Worm (Caenorhabditis elegans) whole organism, L3 larva: ENCODE data around the gene cgt-1.

Experiments
- R02D3.7 ChIP-seq: fragments of 150-350 bp; optimal IDR thresholded peaks from 2 replicates; lab custom pipeline; 2014; ENCODE audit warnings: missing biosample characterization, missing genetic modification characterization
- ZK546.5 ChIP-seq: sonication (generic microtip); optimal IDR thresholded peaks from 2 replicates; lab custom pipeline; 2017; ENCODE audit warnings: missing biosample characterization, missing genetic modification characterization
- aly-2 ChIP-seq: fragments of 150-350 bp; optimal IDR thresholded peaks from 2 replicates; lab custom pipeline; 2014; ENCODE audit warnings: missing biosample characterization, missing genetic modification characterization
- ama-1 ChIP-seq: fragments of 150-350 bp; optimal IDR thresholded peaks from 2 replicates; lab custom pipeline; 2018
- ceh-16 ChIP-seq: sonication (generic microtip); optimal IDR thresholded peaks from 2 replicates; lab custom pipeline; 2017; ENCODE audit warnings: missing biosample characterization, missing genetic modification characterization
- ceh-28 ChIP-seq: fragments of 150-350 bp; optimal IDR thresholded peaks from 2 replicates; lab custom pipeline; 2014; ENCODE audit warnings: missing biosample characterization, missing genetic modification reagents, missing genetic modification characterization
- ceh-82 ChIP-seq: fragments of 150-350 bp; optimal IDR thresholded peaks from 2 replicates; lab custom pipeline; 2014; ENCODE audit warnings: missing biosample characterization, missing genetic modification characterization
- ceh-9 ChIP-seq: sonication (generic microtip); optimal IDR thresholded peaks from 2 replicates; lab custom pipeline; 2018; ENCODE audit warnings: missing biosample characterization, missing genetic modification characterization
- daf-12 ChIP-seq: fragments of 150-350 bp; optimal IDR thresholded peaks from 2 replicates; lab custom pipeline; 2014; ENCODE audit warnings: missing biosample characterization, missing genetic modification reagents, missing genetic modification characterization
- egl-27 ChIP-seq: sonication (generic microtip); optimal IDR thresholded peaks from 4 replicates; lab custom pipeline; 2017; ENCODE audit warnings: missing biosample characterization, missing genetic modification reagents, missing genetic modification characterization
- egl-5 ChIP-seq: fragments of 150-350 bp; optimal IDR thresholded peaks from 2 replicates; lab custom pipeline; 2017; ENCODE audit warnings: missing biosample characterization, missing genetic modification reagents, missing genetic modification characterization, inconsistent platforms
- elt-1 ChIP-seq: fragments of 150-350 bp; optimal IDR thresholded peaks from 2 replicates; lab custom pipeline; 2014; ENCODE audit warnings: missing biosample characterization, missing genetic modification characterization
- elt-2 ChIP-seq: sonication (generic microtip); optimal IDR thresholded peaks from 2 replicates; lab custom pipeline; 2016; ENCODE audit warnings: missing genetic modification reagents, mild to moderate bottlenecking, missing genetic modification characterization, missing compliant biosample characterization
- elt-3 ChIP-seq, 3 experiments: fragments of 150-350 bp in 1 of 3; sonication (generic microtip) in 2 of 3; optimal IDR thresholded peaks; 2 replicates in 2 of 3; 4 replicates in 1 of 3; lab custom pipeline; 2014 to 2017; ENCODE audit warnings: missing biosample characterization in 3 of 3, missing genetic modification characterization in 3 of 3
- eor-1 ChIP-seq, 2 experiments: fragments of 150-350 bp; optimal IDR thresholded peaks; 2 replicates each; lab custom pipeline; 2014 to 2018; ENCODE audit warnings: missing biosample characterization in 2 of 2, missing genetic modification characterization in 2 of 2
- fkh-10 ChIP-seq: sonication (generic microtip); optimal IDR thresholded peaks from 2 replicates; lab custom pipeline; 2017; ENCODE audit warnings: missing biosample characterization, missing genetic modification reagents, missing genetic modification characterization
- fkh-2 ChIP-seq: fragments of 150-350 bp; optimal IDR thresholded peaks from 2 replicates; lab custom pipeline; 2014; ENCODE audit warnings: missing biosample characterization, missing genetic modification reagents, missing genetic modification characterization
- fos-1 ChIP-seq: fragments of 150-350 bp; optimal IDR thresholded peaks from 2 replicates; lab custom pipeline; 2014; ENCODE audit warnings: missing biosample characterization, missing genetic modification characterization
- hmg-11 ChIP-seq: sonication (generic microtip); optimal IDR thresholded peaks from 2 replicates; lab custom pipeline; 2016; ENCODE audit warnings: missing genetic modification characterization, missing compliant biosample characterization
- jun-1 ChIP-seq: fragments of 150-350 bp; optimal IDR thresholded peaks from 2 replicates; lab custom pipeline; 2014; ENCODE audit warnings: missing biosample characterization, missing genetic modification reagents, missing genetic modification characterization
- lin-15B ChIP-seq: fragments of 150-350 bp; optimal IDR thresholded peaks from 2 replicates; lab custom pipeline; 2014; ENCODE audit warnings: missing biosample characterization, missing genetic modification characterization
- lin-39 ChIP-seq: fragments of 150-350 bp; optimal IDR thresholded peaks from 2 replicates; lab custom pipeline; 2018; ENCODE audit warnings: missing biosample characterization, missing genetic modification reagents, missing genetic modification characterization
- lsy-12 ChIP-seq: sonication (generic microtip); optimal IDR thresholded peaks from 2 replicates; lab custom pipeline; 2016; ENCODE audit warnings: mild to moderate bottlenecking, missing genetic modification characterization, missing compliant biosample characterization
- mdl-1 ChIP-seq: fragments of 150-350 bp; optimal IDR thresholded peaks from 2 replicates; lab custom pipeline; 2014; ENCODE audit warnings: missing biosample characterization, missing genetic modification characterization
- mml-1 ChIP-seq: fragments of 150-350 bp; sonication (generic microtip); optimal IDR thresholded peaks from 3 replicates; lab custom pipeline; 2014; ENCODE audit warnings: missing biosample characterization, missing genetic modification characterization
- nfya-1 ChIP-seq: sonication (generic microtip); optimal IDR thresholded peaks from 2 replicates; lab custom pipeline; 2017; ENCODE audit warnings: missing genetic modification characterization, mild to moderate bottlenecking, missing compliant biosample characterization, antibody characterized with exemption, moderate library complexity; ENCODE audit not compliant: insufficient read depth
- nhr-11 ChIP-seq: fragments of 150-350 bp; optimal IDR thresholded peaks from 2 replicates; lab custom pipeline; 2014; ENCODE audit warnings: missing biosample characterization, missing genetic modification characterization
- nhr-12 ChIP-seq: fragments of 150-350 bp; optimal IDR thresholded peaks from 2 replicates; lab custom pipeline; 2014; ENCODE audit warnings: missing biosample characterization, missing genetic modification characterization
- nhr-23 ChIP-seq: fragments of 150-350 bp; optimal IDR thresholded peaks from 2 replicates; lab custom pipeline; 2014; ENCODE audit warnings: missing biosample characterization, missing genetic modification reagents, missing genetic modification characterization
- nhr-237 ChIP-seq: fragments of 150-350 bp; optimal IDR thresholded peaks from 2 replicates; lab custom pipeline; 2014; ENCODE audit warnings: missing biosample characterization, missing genetic modification characterization
- nhr-25 ChIP-seq: sonication (generic microtip); optimal IDR thresholded peaks from 2 replicates; lab custom pipeline; 2017; ENCODE audit warnings: missing biosample characterization, missing genetic modification characterization
- nhr-28 ChIP-seq: fragments of 150-350 bp; optimal IDR thresholded peaks from 2 replicates; lab custom pipeline; 2014; ENCODE audit warnings: missing biosample characterization, missing genetic modification characterization
- nhr-43 ChIP-seq: sonication (generic microtip); optimal IDR thresholded peaks from 2 replicates; lab custom pipeline; 2016; ENCODE audit warnings: mild to moderate bottlenecking, missing genetic modification characterization, missing compliant biosample characterization; ENCODE audit not compliant: poor library complexity, severe bottlenecking
- nhr-67 ChIP-seq: fragments of 150-350 bp; optimal IDR thresholded peaks from 2 replicates; lab custom pipeline; 2014; ENCODE audit warnings: missing biosample characterization, missing genetic modification characterization
- nhr-76 ChIP-seq: fragments of 150-350 bp; sonication (generic microtip); optimal IDR thresholded peaks from 5 replicates; lab custom pipeline; 2014; ENCODE audit warnings: missing biosample characterization, missing genetic modification characterization
- nhr-77 ChIP-seq: fragments of 150-350 bp; optimal IDR thresholded peaks from 2 replicates; lab custom pipeline; 2014; ENCODE audit warnings: missing biosample characterization, missing genetic modification characterization
- pha-4 ChIP-seq: fragments of 150-350 bp; optimal IDR thresholded peaks from 2 replicates; lab custom pipeline; 2014; ENCODE audit warnings: missing biosample characterization, missing genetic modification reagents, missing genetic modification characterization
- pqm-1 ChIP-seq: fragments of 150-350 bp; optimal IDR thresholded peaks from 2 replicates; lab custom pipeline; 2017; ENCODE audit warnings: missing biosample characterization, missing genetic modification characterization, inconsistent platforms
- sea-2 ChIP-seq: fragments of 150-350 bp; sonication (generic microtip); optimal IDR thresholded peaks from 4 replicates; lab custom pipeline; 2014; ENCODE audit warnings: missing biosample characterization, missing genetic modification reagents, missing genetic modification characterization
- skn-1 ChIP-seq: fragments of 150-350 bp; optimal IDR thresholded peaks from 2 replicates; lab custom pipeline; 2014; ENCODE audit warnings: missing biosample characterization, missing genetic modification characterization
- snpc-4 ChIP-seq: fragments of 150-350 bp; optimal IDR thresholded peaks from 2 replicates; lab custom pipeline; 2014; ENCODE audit warnings: missing biosample characterization, missing genetic modification characterization
- tbx-2 ChIP-seq: sonication (generic microtip); optimal IDR thresholded peaks from 2 replicates; lab custom pipeline; 2016; ENCODE audit warnings: mild to moderate bottlenecking, missing genetic modification characterization, missing compliant biosample characterization
- unc-39 ChIP-seq: sonication (generic microtip); optimal IDR thresholded peaks from 4 replicates; lab custom pipeline; 2017; ENCODE audit warnings: missing biosample characterization, missing genetic modification characterization
- unc-62 ChIP-seq: fragments of 150-350 bp; sonication (generic microtip); optimal IDR thresholded peaks from 4 replicates; lab custom pipeline; 2014; ENCODE audit warnings: missing biosample characterization, missing genetic modification reagents, missing genetic modification characterization
- zag-1 ChIP-seq: fragments of 150-350 bp; optimal IDR thresholded peaks from 2 replicates; lab custom pipeline; 2014; ENCODE audit warnings: missing biosample characterization, missing genetic modification characterization
- ztf-11 ChIP-seq: fragments of 150-350 bp; optimal IDR thresholded peaks from 2 replicates; lab custom pipeline; 2014; ENCODE audit warnings: missing biosample characterization, missing genetic modification characterization
- ztf-4 ChIP-seq: fragments of 150-350 bp; optimal IDR thresholded peaks from 2 replicates; lab custom pipeline; 2014; ENCODE audit warnings: missing biosample characterization, missing genetic modification characterization

cgt-1 gene

ce11 chrV:15879508-15879907 lies 9.1 kb downstream of the cgt-1 start, which contains the start of gene nhr-84:
Gene nhr-84 (minus strand): TSS chrV:15879608.
- no peak for TF ChIP-seq ceh-28 (tag; lab: Kevin White, UChicago)
- no peak for TF ChIP-seq R02D3.7
- no peak for TF ChIP-seq mml-1 (tag; lab: Kevin White, UChicago)
- TF ChIP-seq elt-2 (tag; lab: Kevin White, UChicago), result no peak
- no peak for TF ChIP-seq mdl-1
- no peak for TF ChIP-seq egl-27
- no peak for TF ChIP-seq pha-4 (tag; lab: Kevin White, UChicago)

ce11 chrV:15876308-15876707 lies 12.3 kb downstream of the cgt-1 start, which contains the start of gene nhr-102:
Gene nhr-102 (minus strand): TSS chrV:15876408.
- no peak for TF ChIP-seq egl-27
- peak; percentile 25 for TF ChIP-seq elt-2 (tag; lab: Kevin White, UChicago)
- TF ChIP-seq pqm-1 (tag; lab: Kevin White, UChicago), result no peak
- TF ChIP-seq, all 47 proteins: peak for 1

ce11 chrV:15873762-15874161 lies 14.9 kb downstream of the cgt-1 start:
- TF ChIP-seq ceh-82 (peak; percentile 66), egl-27 (no peak), aly-2 (tag; lab: Kevin White, UChicago) (no peak), snpc-4 (tag; lab: Kevin White, UChicago) (peak; percentile 35), lsy-12 (tag; lab: Kevin White, UChicago) (peak; percentile 66), ztf-4 (peak; percentile 36), sea-2 (GFP tag; lab: Kevin White, UChicago) (no peak), nhr-23 (no peak), lin-39 (tag; lab: Kevin White, UChicago) (peak; percentile 86), daf-12 (tag; lab: Kevin White, UChicago) (no peak), ama-1 (peak; percentile 34), ztf-11 (tag; lab: Kevin White, UChicago) (no peak), tbx-2 (no peak), R02D3.7 (peak; percentile 36), nhr-43 (tag; lab: Kevin White, UChicago) (peak; percentile 87), mml-1 (tag; lab: Kevin White, UChicago) (no peak), lin-15B (tag; lab: Kevin White, UChicago) (peak; percentile 36), ceh-9 (tag; lab: Kevin White, UChicago) (no peak), jun-1 (tag; lab: Kevin White, UChicago) (peak; percentile 52), ZK546.5 (no peak), nhr-28 (tag; lab: Kevin White, UChicago) (no peak), fos-1 (tag; lab: Kevin White, UChicago) (no peak), nhr-25 (tag; lab: Kevin White, UChicago) (no peak), zag-1 (tag; lab: Kevin White, UChicago) (no peak), hmg-11 (no peak), egl-5 (tag; lab: Kevin White, UChicago) (no peak), unc-62 (GFP tag; lab: Kevin White, UChicago) (no peak), pha-4 (tag; lab: Kevin White, UChicago) (no peak), nfya-1 (tag; lab: Kevin White, UChicago) (peak; percentile 69), nhr-12 (tag; lab: Kevin White, UChicago) (no peak), ceh-16 (tag; lab: Kevin White, UChicago) (peak; percentile 13), nhr-67 (tag; lab: Kevin White, UChicago) (no peak), fkh-10 (no peak), nhr-77 (peak; percentile 45), pqm-1 (tag; lab: Kevin White, UChicago) (peak; percentile 53), elt-2 (tag; lab: Kevin White, UChicago) (peak; percentile 69), elt-1 (tag; lab: Kevin White, UChicago) (no peak), elt-3 (tag; optimal IDR thresholded peaks at IDR 0.05; lab: Kevin White, UChicago) (peak in 1 of 3 experiments; percentile 67), nhr-11 (tag; lab: Kevin White, UChicago) (peak; percentile 18), unc-39 (tag; lab: Kevin White, UChicago) (no peak), nhr-237 (tag; lab: Kevin White, UChicago) (no peak), skn-1 (tag; lab: Kevin White, UChicago) (peak; percentile 74), fkh-2 (tag; lab: Kevin White, UChicago) (no peak), ceh-28 (tag; lab: Kevin White, UChicago) (no peak), nhr-76 (no peak), eor-1 (tag; optimal IDR thresholded peaks at IDR 0.05; lab: Kevin White, UChicago) (no peak), mdl-1 (no peak)
- TF ChIP-seq, all 47 proteins: peak for 18
